Fruit fly (Drosophila melanogaster) whole organism, embryonic: ENCODE measurements around the gene Usp10.
A peak's percentile ranks its signal among the peaks of the same experiment; 100 is the strongest.

ENCODE experiments used
- CG10147 ChIP-seq: fragments of 200-800 bp; sonication (Bioruptor generic); optimal IDR thresholded peaks from 2 replicates; lab custom pipeline; 2019; ENCODE audit warnings: missing biosample characterization, mild to moderate bottlenecking, missing genetic modification characterization, moderate library complexity
- CG10431 ChIP-seq: fragments of 200-800 bp; sonication (Bioruptor generic); optimal IDR thresholded peaks from 3 replicates; lab custom pipeline; 2018; ENCODE audit warnings: missing biosample characterization, mild to moderate bottlenecking, missing genetic modification characterization
- CG12744 ChIP-seq: fragments of 200-800 bp; sonication (Bioruptor generic); optimal IDR thresholded peaks from 2 replicates; lab custom pipeline; 2016; ENCODE audit warnings: missing biosample characterization, missing genetic modification characterization
- CG12769 ChIP-seq: fragments of 200-800 bp; sonication (Bioruptor generic); optimal IDR thresholded peaks from 2 replicates; lab custom pipeline; 2019; ENCODE audit warnings: missing biosample characterization, mild to moderate bottlenecking, missing genetic modification characterization, moderate library complexity
- CG13894 ChIP-seq: fragments of 200-800 bp; sonication (Bioruptor generic); optimal IDR thresholded peaks from 3 replicates; lab custom pipeline; 2018; ENCODE audit warnings: missing biosample characterization, mild to moderate bottlenecking, missing genetic modification characterization, moderate library complexity
- CG14710 ChIP-seq: fragments of 200-800 bp; sonication (Bioruptor generic); optimal IDR thresholded peaks from 3 replicates; lab custom pipeline; 2019; ENCODE audit warnings: missing biosample characterization, mild to moderate bottlenecking, missing genetic modification characterization, moderate library complexity
- CG14965 ChIP-seq: fragments of 200-800 bp; sonication (Bioruptor generic); optimal IDR thresholded peaks from 2 replicates; lab custom pipeline; 2016; ENCODE audit warnings: missing biosample characterization, missing genetic modification characterization, borderline replicate concordance
- CG15269 ChIP-seq: fragments of 200-800 bp; sonication (Bioruptor generic); optimal IDR thresholded peaks from 2 replicates; lab custom pipeline; 2018; ENCODE audit warnings: missing biosample characterization, mild to moderate bottlenecking, missing genetic modification characterization, moderate library complexity
- CG15514 ChIP-seq: fragments of 200-800 bp; sonication (Bioruptor generic); optimal IDR thresholded peaks from 3 replicates; lab custom pipeline; 2017; ENCODE audit warnings: missing biosample characterization, missing genetic modification characterization, mild to moderate bottlenecking, moderate library complexity, missing genetic modification reagents
- CG15696 ChIP-seq: fragments of 200-800 bp; sonication (Bioruptor generic); optimal IDR thresholded peaks from 2 replicates; lab custom pipeline; 2019; ENCODE audit warnings: missing biosample characterization, mild to moderate bottlenecking, missing genetic modification characterization, moderate library complexity
- CG17328 ChIP-seq: fragments of 200-800 bp; sonication (Bioruptor generic); IDR thresholded peaks from 2 replicates; pipeline ENCODE4 v1.3.6; 2022; ENCODE audit warnings: missing biosample characterization, missing genetic modification characterization
- CG18476 ChIP-seq: fragments of 200-800 bp; sonication (Bioruptor generic); optimal IDR thresholded peaks from 2 replicates; lab custom pipeline; 2016; ENCODE audit warnings: missing biosample characterization, mild to moderate bottlenecking, missing genetic modification characterization
- CG2678 ChIP-seq: fragments of 200-800 bp; sonication (Bioruptor generic); optimal IDR thresholded peaks from 3 replicates; lab custom pipeline; 2019; ENCODE audit warnings: missing biosample characterization, mild to moderate bottlenecking, missing genetic modification characterization, moderate library complexity
- CG3065 ChIP-seq: fragments of 200-800 bp; sonication (Bioruptor generic); optimal IDR thresholded peaks from 2 replicates; lab custom pipeline; 2016; ENCODE audit warnings: missing biosample characterization, missing genetic modification characterization
- CG31388 ChIP-seq: fragments of 200-800 bp; sonication (Bioruptor generic); optimal IDR thresholded peaks from 2 replicates; lab custom pipeline; 2016; ENCODE audit warnings: missing biosample characterization, missing genetic modification characterization
- CG3163 ChIP-seq: fragments of 200-800 bp; sonication (Bioruptor generic); optimal IDR thresholded peaks from 3 replicates; lab custom pipeline; 2016; ENCODE audit warnings: missing biosample characterization, missing genetic modification characterization
- CG3281 ChIP-seq: fragments of 200-800 bp; sonication (Bioruptor generic); optimal IDR thresholded peaks from 3 replicates; lab custom pipeline; 2017; ENCODE audit warnings: missing biosample characterization, mild to moderate bottlenecking, missing genetic modification characterization
- CG34376 ChIP-seq: fragments of 200-800 bp; sonication (Bioruptor generic); optimal IDR thresholded peaks from 2 replicates; lab custom pipeline; 2018; ENCODE audit warnings: missing biosample characterization, mild to moderate bottlenecking, missing genetic modification characterization
- CG7372 ChIP-seq: fragments of 200-800 bp; sonication (Bioruptor generic); IDR thresholded peaks from 2 replicates; pipeline ENCODE4 v1.3.6; 2022; ENCODE audit warnings: missing biosample characterization, missing genetic modification characterization
- CG9727 ChIP-seq: fragments of 200-800 bp; sonication (Bioruptor generic); optimal IDR thresholded peaks from 3 replicates; lab custom pipeline; 2017; ENCODE audit warnings: missing biosample characterization, mild to moderate bottlenecking, missing genetic modification characterization
- D19B ChIP-seq: fragments of 200-800 bp; sonication (Bioruptor generic); optimal IDR thresholded peaks from 2 replicates; lab custom pipeline; 2017; ENCODE audit warnings: missing biosample characterization, mild to moderate bottlenecking, missing genetic modification characterization
- Dref ChIP-seq: fragments of 200-800 bp; sonication (Bioruptor generic); IDR thresholded peaks from 2 replicates; pipeline ENCODE4 v1.3.6; 2022; ENCODE audit warnings: missing biosample characterization, missing genetic modification characterization
- Ets65A ChIP-seq: fragments of 200-800 bp; sonication (Bioruptor generic); peaks from one replicate; lab custom pipeline; 2016; ENCODE audit warnings: missing biosample characterization, missing genetic modification characterization
- Mad ChIP-seq: fragments of 200-800 bp; sonication (Bioruptor generic); optimal IDR thresholded peaks from 2 replicates; lab custom pipeline; 2016; ENCODE audit warnings: missing biosample characterization, missing genetic modification characterization
- Med ChIP-seq: fragments of 200-800 bp; sonication (Bioruptor generic); peaks from one replicate; lab custom pipeline; 2016; ENCODE audit warnings: missing biosample characterization, missing genetic modification characterization, mild to moderate bottlenecking, inconsistent platforms, moderate library complexity
- Mes4 ChIP-seq: fragments of 200-800 bp; sonication (Bioruptor generic); optimal IDR thresholded peaks from 2 replicates; lab custom pipeline; 2016; ENCODE audit warnings: missing biosample characterization, missing genetic modification characterization
- PHDP ChIP-seq: fragments of 200-800 bp; sonication (Bioruptor generic); optimal IDR thresholded peaks from 3 replicates; lab custom pipeline; 2018; ENCODE audit warnings: missing biosample characterization, mild to moderate bottlenecking, missing genetic modification characterization, moderate library complexity
- Side ChIP-seq: fragments of 200-800 bp; sonication (Bioruptor generic); optimal IDR thresholded peaks from 2 replicates; lab custom pipeline; 2016; ENCODE audit warnings: missing biosample characterization, missing genetic modification characterization
- Sox102F ChIP-seq: fragments of 200-800 bp; sonication (Bioruptor generic); optimal IDR thresholded peaks from 2 replicates; lab custom pipeline; 2018; ENCODE audit warnings: missing biosample characterization, mild to moderate bottlenecking, missing genetic modification characterization, moderate library complexity
- Vsx1 ChIP-seq: fragments of 200-800 bp; sonication (Bioruptor generic); optimal IDR thresholded peaks from 2 replicates; lab custom pipeline; 2017; ENCODE audit warnings: missing biosample characterization, mild to moderate bottlenecking, missing genetic modification characterization, missing genetic modification reagents
- ab ChIP-seq: fragments of 200-800 bp; sonication (Bioruptor generic); optimal IDR thresholded peaks from 2 replicates; lab custom pipeline; 2016; ENCODE audit warnings: missing biosample characterization, missing genetic modification characterization
- bcd ChIP-seq: fragments of 200-800 bp; sonication (Bioruptor generic); optimal IDR thresholded peaks from 2 replicates; lab custom pipeline; 2017; ENCODE audit warnings: missing biosample characterization, mild to moderate bottlenecking, missing genetic modification characterization
- cad ChIP-seq: fragments of >200 bp; optimal IDR thresholded peaks from 2 replicates; lab custom pipeline; 2017; ENCODE audit warnings: missing biosample characterization, missing genetic modification characterization
- chinmo ChIP-seq: fragments of 200-800 bp; sonication (Bioruptor generic); IDR thresholded peaks from 4 replicates; pipeline ENCODE4 v1.3.6; 2022; ENCODE audit warnings: missing biosample characterization, missing genetic modification characterization; ENCODE audit not compliant: partially characterized antibody
- exex ChIP-seq: fragments of 200-800 bp; sonication (Bioruptor generic); optimal IDR thresholded peaks from 4 replicates; lab custom pipeline; 2018; ENCODE audit warnings: missing biosample characterization, mild to moderate bottlenecking, missing genetic modification characterization, moderate library complexity
- fd96Cb ChIP-seq: fragments of 200-800 bp; sonication (Bioruptor generic); optimal IDR thresholded peaks from 2 replicates; lab custom pipeline; 2018; ENCODE audit warnings: missing biosample characterization, mild to moderate bottlenecking, missing genetic modification characterization, moderate library complexity
- gcm ChIP-seq: fragments of 200-800 bp; sonication (Bioruptor generic); optimal IDR thresholded peaks from 2 replicates; lab custom pipeline; 2019; ENCODE audit warnings: missing biosample characterization, mild to moderate bottlenecking, missing genetic modification characterization, moderate library complexity
- inv ChIP-seq: fragments of 200-800 bp; sonication (Bioruptor generic); IDR thresholded peaks from 2 replicates; pipeline ENCODE4 v1.3.6; 2022; ENCODE audit warnings: missing biosample characterization, missing genetic modification characterization; ENCODE audit not compliant: partially characterized antibody
- ken ChIP-seq: fragments of 200-800 bp; sonication (Bioruptor generic); IDR thresholded peaks from 3 replicates; pipeline ENCODE4 v1.3.6; 2022; ENCODE audit warnings: missing biosample characterization, missing genetic modification characterization
- nerfin-2 ChIP-seq: fragments of 200-800 bp; sonication (Bioruptor generic); IDR thresholded peaks from 2 replicates; pipeline ENCODE4 v1.3.6; 2022; ENCODE audit warnings: missing biosample characterization, missing genetic modification characterization; ENCODE audit not compliant: partially characterized antibody
- pan ChIP-seq, 4 experiments: fragments of >200 bp in 3 of 4; fragments of 200-800 bp in 1 of 4; sonication (Bioruptor generic) in 1 of 4; optimal IDR thresholded peaks in 3 of 4; IDR thresholded peaks in 1 of 4; 2 replicates each; pipeline versions ENCODE4 v1.3.6 to Lab custom; 2017 to 2022; ENCODE audit warnings: missing biosample characterization in 2 of 4, missing genetic modification characterization in 2 of 4, mixed read lengths in 1 of 4
- pnt ChIP-seq: fragments of 200-800 bp; sonication (Bioruptor generic); optimal IDR thresholded peaks from 3 replicates; lab custom pipeline; 2016; ENCODE audit warnings: missing biosample characterization, missing genetic modification characterization
- ro ChIP-seq: fragments of 200-800 bp; sonication (Bioruptor generic); IDR thresholded peaks from 2 replicates; pipeline ENCODE4 v1.3.6; 2022; ENCODE audit warnings: missing biosample characterization, missing genetic modification characterization
- sd ChIP-seq: fragments of 200-800 bp; sonication (Bioruptor generic); optimal IDR thresholded peaks from 3 replicates; lab custom pipeline; 2018; ENCODE audit warnings: missing biosample characterization, mild to moderate bottlenecking, missing genetic modification characterization, moderate library complexity
- sens ChIP-seq: fragments of 200-800 bp; sonication (Bioruptor generic); peaks from one replicate; lab custom pipeline; 2016; ENCODE audit warnings: missing biosample characterization, missing genetic modification characterization
- sug ChIP-seq: fragments of 200-800 bp; optimal IDR thresholded peaks from 2 replicates; lab custom pipeline; 2019; ENCODE audit warnings: missing biosample characterization, mild to moderate bottlenecking, missing genetic modification characterization, moderate library complexity

The Usp10 gene

DNA sequence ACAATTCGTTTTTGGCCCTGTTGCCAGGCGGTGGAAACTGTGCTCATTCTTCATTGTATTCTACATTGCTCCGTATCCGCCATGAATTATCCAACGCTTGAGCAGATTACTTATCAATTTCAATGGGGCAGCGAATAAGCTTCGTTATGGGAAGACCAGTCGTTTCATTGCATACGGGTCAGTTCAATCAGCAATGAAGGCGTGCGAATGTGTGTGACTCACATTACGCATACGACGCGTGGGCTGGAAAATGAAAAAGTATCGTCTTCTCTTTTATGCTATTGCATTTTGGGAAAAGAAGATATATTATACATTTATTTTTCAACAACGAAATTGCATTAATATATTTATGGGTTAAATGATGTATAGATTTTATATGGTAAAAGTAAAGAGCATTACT, 13.3 kb downstream of the Usp10 start:
- TF ChIP-seq Med (GFP tag; lab: Kevin White, UChicago) (peak; percentile 20), chinmo (GFP tag; lab: Robert Waterston, UW) (no peak), CG15696 (tag; lab: Kevin White, UChicago) (no peak), Ets65A (GFP tag; lab: Kevin White, UChicago) (peak; percentile 10), gcm (GFP tag; lab: Kevin White, UChicago) (peak; percentile 9), Side (GFP tag; lab: Kevin White, UChicago) (no peak), Mes4 (no peak), CG7372 (GFP tag; lab: Robert Waterston, UW) (0 out of 2 replicates have a peak, but pooled peaks have one; percentile 50), Mad (GFP tag; lab: Kevin White, UChicago) (no peak), PHDP (no peak)

DNA sequence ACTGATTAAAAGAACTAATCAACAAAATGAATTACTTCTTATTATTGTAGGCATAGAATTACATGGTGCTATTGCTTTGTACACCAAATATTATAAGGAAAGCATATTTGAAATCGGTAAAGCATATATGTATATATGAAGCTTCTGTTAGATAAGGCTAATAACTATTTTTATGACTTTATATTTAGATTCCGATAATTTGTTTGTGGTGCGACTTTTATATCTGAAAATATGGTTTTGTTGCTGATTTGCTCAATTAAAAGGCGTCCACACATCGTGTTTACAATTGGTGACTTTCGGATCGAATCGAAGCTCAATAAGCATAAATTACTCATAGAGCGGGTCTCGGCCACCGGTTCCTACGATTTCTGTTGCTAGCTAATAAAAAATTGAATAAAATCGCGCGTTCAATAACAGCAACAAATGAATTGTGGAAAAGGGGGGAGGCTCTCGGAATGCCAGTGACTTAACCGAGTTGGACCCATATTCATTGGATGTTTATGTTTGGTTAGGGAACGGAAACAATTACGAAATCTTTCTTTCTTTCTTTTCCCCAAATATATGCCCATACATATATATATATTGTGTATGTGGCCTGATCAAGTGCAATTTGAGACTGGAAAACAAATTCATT, 14.0 kb downstream of the Usp10 start:
- TF ChIP-seq exex (tag; lab: Kevin White, UChicago) (peak; percentile 66), ken (GFP tag; lab: Robert Waterston, UW) (no peak), CG15514 (GFP tag; lab: Kevin White, UChicago) (no peak), PHDP (peak; percentile 19), CG31388 (GFP tag; lab: Kevin White, UChicago) (no peak), CG14710 (no peak), Med (GFP tag; lab: Kevin White, UChicago) (no peak), pnt (GFP tag; lab: Kevin White, UChicago) (no peak), CG34376 (peak; percentile 56), D19B (GFP tag; lab: Kevin White, UChicago) (no peak), CG3065 (GFP tag; lab: Kevin White, UChicago) (no peak), ab (GFP tag; lab: Kevin White, UChicago) (no peak), CG13894 (tag; lab: Kevin White, UChicago) (peak; percentile 19), chinmo (GFP tag; lab: Robert Waterston, UW) (no peak), Dref (GFP tag; lab: Robert Waterston, UW) (no peak), CG17328 (GFP tag; lab: Robert Waterston, UW) (no peak), CG2678 (tag; lab: Kevin White, UChicago) (peak; percentile 11), inv (GFP tag; lab: Robert Waterston, UW) (no peak), CG12769 (peak; percentile 8), nerfin-2 (GFP tag; lab: Robert Waterston, UW) (no peak), bcd (no peak), sug (tag; lab: Kevin White, UChicago) (peak; percentile 20), sd (tag; lab: Kevin White, UChicago) (peak; percentile 90), CG10147 (no peak), CG15269 (no peak), sens (peak; percentile 8), Side (GFP tag; lab: Kevin White, UChicago) (no peak)
- TF ChIP-seq, all 482 proteins: peak for 9

DNA sequence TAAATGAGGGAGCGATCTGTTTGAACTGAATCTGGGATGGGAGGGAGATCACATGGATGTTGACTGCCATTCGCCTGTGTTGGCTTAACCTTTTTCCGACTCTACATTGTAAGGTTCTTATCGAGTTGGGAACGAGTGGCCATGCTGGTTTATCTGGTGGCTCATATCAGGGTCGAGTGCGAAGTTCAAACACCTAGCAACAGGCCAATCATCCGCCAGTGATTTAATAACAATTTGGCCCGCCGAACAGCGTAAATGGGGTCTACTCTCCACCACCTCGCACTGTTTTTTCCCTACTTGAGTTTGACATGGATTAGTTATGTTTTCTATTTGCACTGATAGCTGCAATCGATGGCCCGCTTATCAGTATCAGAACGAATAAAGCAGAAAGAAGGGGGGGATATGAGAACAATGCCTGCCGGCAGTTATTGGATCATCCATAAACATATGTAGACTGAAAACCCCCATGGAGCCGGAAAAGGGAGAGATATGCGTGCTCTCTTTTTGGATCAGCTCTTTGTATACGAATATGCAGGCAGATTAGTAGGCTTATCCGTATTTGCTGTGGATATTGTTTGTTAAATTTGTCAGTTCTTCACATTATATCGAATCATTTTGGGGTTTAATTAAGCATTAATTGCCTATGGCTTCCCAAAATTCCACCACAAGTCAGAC, 15.9 kb downstream of the Usp10 start:
- TF ChIP-seq CG3163 (GFP tag; lab: Kevin White, UChicago) (no peak), Vsx1 (peak; percentile 50), fd96Cb (tag; lab: Kevin White, UChicago) (no peak), CG9727 (peak; percentile 34), CG10431 (GFP tag; lab: Kevin White, UChicago) (no peak), cad (GFP tag; lab: Kevin White, UChicago) (no peak), CG18476 (GFP tag; lab: Kevin White, UChicago) (no peak), ro (no peak), Sox102F (no peak), CG3281 (GFP tag; lab: Kevin White, UChicago) (no peak), pan (optimal IDR thresholded peaks at IDR 0.05; lab: Kevin White, UChicago) (no peak), pan (GFP tag; optimal IDR thresholded peaks at IDR 0.05 in 1 of 2, IDR thresholded peaks at IDR 0.05 in 1 of 2) (no peak), CG14965 (GFP tag; lab: Kevin White, UChicago) (no peak), CG12744 (GFP tag; lab: Kevin White, UChicago) (no peak)
